Worm (Caenorhabditis elegans): ENCODE results near the gene sid-1.

ce11 chrV:5098925-5099324 is 20.8 kb upstream of the sid-1 start, which contains the start of gene unc-46:
- TF ChIP-seq C38D4.7 (GFP tag; optimal IDR thresholded peaks at IDR 0.05): no peak
- TF ChIP-seq pat-9 (tag; optimal IDR thresholded peaks at IDR 0.05): no peak
- TF ChIP-seq nfya-1 (tag; optimal IDR thresholded peaks at IDR 0.05): no peak
- TF ChIP-seq gmeb-2 (tag; optimal IDR thresholded peaks at IDR 0.05): no peak
- no peak for TF ChIP-seq eyg-1 (tag; optimal IDR thresholded peaks at IDR 0.05)
- no peak for TF ChIP-seq nhr-11 (tag; optimal IDR thresholded peaks at IDR 0.05)
- no peak for TF ChIP-seq pag-3 (tag; optimal IDR thresholded peaks at IDR 0.05; ENCODE audit: borderline replicate concordance)
- no peak for TF ChIP-seq hlh-15 (tag; optimal IDR thresholded peaks at IDR 0.05)
- TF ChIP-seq lin-11 (tag; optimal IDR thresholded peaks at IDR 0.05): no peak
- no peak for TF ChIP-seq hlh-30 (tag; optimal IDR thresholded peaks at IDR 0.05; ENCODE audit: insufficient read depth)
- no peak for TF ChIP-seq ceh-48 (tag; optimal IDR thresholded peaks at IDR 0.05)

All from whole organism, late embryonic.